Fruit fly (Drosophila melanogaster) whole organism: ENCODE data around the gene CG43203.

ENCODE experiments used
- CG8478 ChIP-seq: fragments of >200 bp; optimal IDR thresholded peaks from 2 replicates; lab custom pipeline; 2018; ENCODE audit warnings: inconsistent platforms
- EcR ChIP-seq, 2 experiments: fragments of >200 bp; optimal IDR thresholded peaks; 2 replicates each; lab custom pipeline; 2017; ENCODE audit warnings: missing biosample characterization in 2 of 2, missing genetic modification characterization in 2 of 2, missing genetic modification reagents in 2 of 2
- pan ChIP-seq: fragments of >200 bp; optimal IDR thresholded peaks from 2 replicates; lab custom pipeline; 2017
- psq ChIP-seq: fragments of >200 bp; optimal IDR thresholded peaks from 2 replicates; lab custom pipeline; 2017
- usp ChIP-seq: fragments of >200 bp; optimal IDR thresholded peaks from 2 replicates; lab custom pipeline; 2017; ENCODE audit warnings: missing biosample characterization, missing genetic modification characterization, mixed read lengths

DNA sequence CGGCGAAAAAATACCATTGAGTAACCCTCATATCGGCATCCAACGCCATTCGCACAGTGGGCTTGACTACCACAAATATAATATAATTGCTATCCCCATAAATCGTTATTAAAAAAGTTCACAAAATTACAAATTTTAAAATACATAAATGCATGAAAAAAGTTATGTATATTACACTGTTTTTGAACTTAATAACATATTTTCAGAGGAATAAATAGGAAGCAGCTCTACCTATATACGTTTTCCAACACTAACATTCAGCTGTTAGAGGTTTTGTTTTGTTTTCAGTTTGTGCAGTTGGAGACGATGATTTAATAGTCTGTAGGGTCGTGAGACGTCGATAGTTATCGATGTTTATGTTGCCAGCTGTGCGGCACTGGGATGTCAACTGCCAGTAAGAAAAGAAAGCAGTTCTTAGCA lies 49.3 kb downstream of the CG43203 start, which contains the start of the genes Ino80 and Aptx:
- TF ChIP-seq CG8478 (lab: Kevin White, UChicago): no peak
- no peak for TF ChIP-seq pan
- no peak for TF ChIP-seq EcR (GFP tag; optimal IDR thresholded peaks at IDR 0.05; lab: Kevin White, UChicago)
- TF ChIP-seq psq (lab: Kevin White, UChicago): no peak
- no peak for TF ChIP-seq usp (GFP tag; lab: Kevin White, UChicago)
